Worm (Caenorhabditis elegans): ENCODE data around the gene zig-5.
A peak's percentile ranks its signal among the peaks of the same experiment; 100 is the strongest.

The zig-5 gene

ce11 chrIII:10989491-10990032, 36.3 kb upstream of the zig-5 start (continued):
- peak; percentile 92 for TF ChIP-seq sdz-12 (GFP tag; optimal IDR thresholded peaks at IDR 0.05)
- peak; percentile 94 for TF ChIP-seq lin-1 (GFP tag; IDR thresholded peaks at IDR 0.05)
- TF ChIP-seq Y48G9A.11 (GFP tag; IDR thresholded peaks at IDR 0.05): peak; percentile 91
- TF ChIP-seq ZK546.5 (tag; optimal IDR thresholded peaks at IDR 0.05): no peak
- TF ChIP-seq cey-2 (tag; optimal IDR thresholded peaks at IDR 0.05; ENCODE audit: borderline replicate concordance, insufficient read depth): peak; percentile 80
- no peak for TF ChIP-seq attf-4 (tag; optimal IDR thresholded peaks at IDR 0.05)
- TF ChIP-seq dmd-9 (GFP tag; IDR thresholded peaks at IDR 0.05): peak; percentile 94
- peak; percentile 96 for TF ChIP-seq Y75B8A.6 (GFP tag; IDR thresholded peaks at IDR 0.05)
- TF ChIP-seq ceh-82 (tag; optimal IDR thresholded peaks at IDR 0.05): no peak
- TF ChIP-seq gei-8 (GFP tag; optimal IDR thresholded peaks at IDR 0.05): peak; percentile 96
- TF ChIP-seq T26A8.4 (GFP tag; IDR thresholded peaks at IDR 0.05): peak; percentile 98
- TF ChIP-seq ceh-28 (tag; optimal IDR thresholded peaks at IDR 0.05): peak; percentile 37
- TF ChIP-seq egl-27 (tag; optimal IDR thresholded peaks at IDR 0.05): peak; percentile 89
- TF ChIP-seq ceh-44 (GFP tag; IDR thresholded peaks at IDR 0.05): peak; percentile 97
- peak; percentile 95 for TF ChIP-seq spr-1 (tag; optimal IDR thresholded peaks at IDR 0.05)
- peak; percentile 35 for TF ChIP-seq nhr-237 (tag; optimal IDR thresholded peaks at IDR 0.05)
- peak; percentile 90 for TF ChIP-seq mxl-3 (GFP tag; optimal IDR thresholded peaks at IDR 0.05)
- TF ChIP-seq madf-9 (GFP tag; conservative IDR thresholded peaks at IDR 0.05): peak; percentile 96
- TF ChIP-seq daf-16 (GFP tag; optimal IDR thresholded peaks at IDR 0.05): peak; percentile 89 to 92
- TF ChIP-seq daf-16 (tag; optimal IDR thresholded peaks at IDR 0.05): peak; percentile 87
- TF ChIP-seq mdt-29 (GFP tag; IDR thresholded peaks at IDR 0.05): peak; percentile 93
- TF ChIP-seq mep-1 (tag; optimal IDR thresholded peaks at IDR 0.05): peak; percentile 98
- TF ChIP-seq nhr-28 (tag; optimal IDR thresholded peaks at IDR 0.05): peak; percentile 66
- TF ChIP-seq hif-1 (tag; optimal IDR thresholded peaks at IDR 0.05): peak; percentile 75 to 77
- TF ChIP-seq unc-62 (GFP tag; optimal IDR thresholded peaks at IDR 0.05 in 1 of 2): peak in 1 of 2 experiments; percentile 100
- peak; percentile 59 for TF ChIP-seq unc-62 (tag; optimal IDR thresholded peaks at IDR 0.05)
- peak; percentile 96 for TF ChIP-seq mes-2 (tag; optimal IDR thresholded peaks at IDR 0.05; ENCODE audit: poor library complexity, severe bottlenecking)
- no peak for TF ChIP-seq aly-2 (tag; optimal IDR thresholded peaks at IDR 0.05)
- TF ChIP-seq lin-29 (GFP tag; IDR thresholded peaks at IDR 0.05): peak; percentile 86
- TF ChIP-seq ama-1 (optimal IDR thresholded peaks at IDR 0.05): peak; percentile 55
- TF ChIP-seq dpl-1 (GFP tag; optimal IDR thresholded peaks at IDR 0.05): peak; percentile 84
- TF ChIP-seq ztf-11 (tag; optimal IDR thresholded peaks at IDR 0.05): no peak
- TF ChIP-seq rbr-2 (tag; optimal IDR thresholded peaks at IDR 0.05): peak; percentile 97
- peak; percentile 99 for TF ChIP-seq hmg-1.1 (GFP tag; IDR thresholded peaks at IDR 0.05)
- TF ChIP-seq nhr-48 (tag; optimal IDR thresholded peaks at IDR 0.05): peak; percentile 87
- TF ChIP-seq ZK337.2 (GFP tag; IDR thresholded peaks at IDR 0.05): peak; percentile 92
- TF ChIP-seq D1046.2 (GFP tag; IDR thresholded peaks at IDR 0.05): peak; percentile 96
- peak; percentile 93 for TF ChIP-seq snpc-1.2 (GFP tag; IDR thresholded peaks at IDR 0.05)
- TF ChIP-seq nhr-25 (tag; optimal IDR thresholded peaks at IDR 0.05; ENCODE audit: borderline replicate concordance, insufficient read depth): peak; percentile 91
- TF ChIP-seq egl-43 (GFP tag; IDR thresholded peaks at IDR 0.05): peak; percentile 99
- peak; percentile 97 for TF ChIP-seq daf-19 (GFP tag; conservative IDR thresholded peaks at IDR 0.05)
- TF ChIP-seq lin-13 (GFP tag; optimal IDR thresholded peaks at IDR 0.05): peak; percentile 94
- TF ChIP-seq snpc-4 (tag; optimal IDR thresholded peaks at IDR 0.05): peak; percentile 100
- TF ChIP-seq lsy-2 (tag; optimal IDR thresholded peaks at IDR 0.05): peak; percentile 81 to 94
- peak; percentile 88 for TF ChIP-seq Y5F2A.4 (GFP tag; optimal IDR thresholded peaks at IDR 0.05)
- peak; percentile 89 for TF ChIP-seq F49E8.2 (tag; optimal IDR thresholded peaks at IDR 0.05; ENCODE audit: borderline replicate concordance)
- peak; percentile 95 for TF ChIP-seq lim-7 (GFP tag; IDR thresholded peaks at IDR 0.05)
- peak; percentile 96 for TF ChIP-seq php-3 (GFP tag; IDR thresholded peaks at IDR 0.05)
- TF ChIP-seq lin-39 (tag; optimal IDR thresholded peaks at IDR 0.05): no peak
- peak; percentile 97 for TF ChIP-seq tra-1 (GFP tag; IDR thresholded peaks at IDR 0.05)
- TF ChIP-seq F26F4.8 (GFP tag; conservative IDR thresholded peaks at IDR 0.05): peak; percentile 99
